Fruit fly (Drosophila melanogaster) whole organism, adult: ENCODE data around the gene CG18547.

Experiments
- CG14711 ChIP-seq: fragments of 200-800 bp; sonication (Bioruptor generic); optimal IDR thresholded peaks from 2 replicates; lab custom pipeline; 2018; ENCODE audit warnings: missing biosample characterization, mild to moderate bottlenecking, missing genetic modification characterization, moderate library complexity
- CG5204 ChIP-seq: fragments of 200-800 bp; sonication (Bioruptor generic); optimal IDR thresholded peaks from 2 replicates; lab custom pipeline; 2016; ENCODE audit warnings: missing biosample characterization, missing genetic modification characterization
- CG7101 ChIP-seq: fragments of 200-800 bp; sonication (Bioruptor generic); optimal IDR thresholded peaks from 2 replicates; lab custom pipeline; 2018; ENCODE audit warnings: missing biosample characterization, mild to moderate bottlenecking, missing genetic modification characterization, moderate library complexity
- Clk ChIP-seq: fragments of 200-800 bp; sonication (Bioruptor generic); optimal IDR thresholded peaks from 2 replicates; lab custom pipeline; 2017; ENCODE audit warnings: missing biosample characterization, missing genetic modification characterization
- Crg-1 ChIP-seq: fragments of 200-800 bp; sonication (Bioruptor generic); optimal IDR thresholded peaks from 2 replicates; lab custom pipeline; 2016; ENCODE audit warnings: missing biosample characterization, missing genetic modification characterization
- Hr96 ChIP-seq: fragments of 200-800 bp; sonication (Bioruptor generic); optimal IDR thresholded peaks from 2 replicates; lab custom pipeline; 2016; ENCODE audit warnings: missing biosample characterization, missing genetic modification characterization
- cic ChIP-seq: fragments of 200-800 bp; sonication (Bioruptor generic); optimal IDR thresholded peaks from 2 replicates; lab custom pipeline; 2017; ENCODE audit warnings: missing biosample characterization, mild to moderate bottlenecking, missing genetic modification characterization, moderate library complexity
- kay ChIP-seq: fragments of 200-800 bp; sonication (Bioruptor generic); peaks from one replicate; lab custom pipeline; 2016; ENCODE audit warnings: missing biosample characterization, missing genetic modification characterization, borderline replicate concordance
- tj ChIP-seq: fragments of 200-800 bp; sonication (Bioruptor generic); optimal IDR thresholded peaks from 3 replicates; lab custom pipeline; 2017; ENCODE audit warnings: missing biosample characterization, mild to moderate bottlenecking, missing genetic modification characterization, moderate library complexity

DNA sequence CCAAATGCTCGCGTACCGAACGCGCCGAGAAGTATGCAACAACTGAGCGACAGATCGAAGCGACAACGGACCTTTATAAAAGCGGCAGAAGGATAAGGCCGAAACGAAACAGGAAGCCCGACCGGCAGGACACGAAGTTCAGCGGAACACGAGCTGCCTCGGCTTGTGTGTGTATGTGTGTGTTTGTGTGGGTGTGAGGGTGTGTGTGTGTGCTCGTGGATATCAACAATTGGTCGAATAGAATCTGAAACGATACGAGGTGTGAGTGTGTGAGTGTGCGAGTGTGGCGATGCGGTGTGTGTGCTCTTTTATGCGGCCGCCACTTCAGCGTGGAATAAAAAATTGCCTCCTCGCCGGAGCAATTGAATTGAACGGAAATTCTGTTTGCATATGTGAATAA lies 25.2 kb upstream of the CG18547 start, which contains the start of gene Tk:
- TF ChIP-seq kay (GFP tag; lab: Kevin White, UChicago) (no peak), Crg-1 (no peak), Hr96 (GFP tag; lab: Kevin White, UChicago) (no peak), CG5204 (no peak), CG14711 (no peak), CG7101 (no peak), cic (GFP tag; lab: Kevin White, UChicago) (no peak), tj (GFP tag; lab: Kevin White, UChicago) (no peak), Clk (GFP tag; lab: Kevin White, UChicago) (no peak)
